Worm (Caenorhabditis elegans) whole organism, L3 larva: ENCODE data around the gene B0250.8.
"Not testable (repeated sequence)": the region's sequence is repeated elsewhere in the genome, so short reads cannot be mapped to it uniquely, and the experiment has no call there.

ENCODE experiments used
- R02D3.7 ChIP-seq: fragments of 150-350 bp; optimal IDR thresholded peaks from 2 replicates; lab custom pipeline; 2014; ENCODE audit warnings: missing biosample characterization, missing genetic modification characterization
- ZK546.5 ChIP-seq: sonication (generic microtip); optimal IDR thresholded peaks from 2 replicates; lab custom pipeline; 2017; ENCODE audit warnings: missing biosample characterization, missing genetic modification characterization
- aly-2 ChIP-seq: fragments of 150-350 bp; optimal IDR thresholded peaks from 2 replicates; lab custom pipeline; 2014; ENCODE audit warnings: missing biosample characterization, missing genetic modification characterization
- ama-1 ChIP-seq: fragments of 150-350 bp; optimal IDR thresholded peaks from 2 replicates; lab custom pipeline; 2018
- ceh-16 ChIP-seq: sonication (generic microtip); optimal IDR thresholded peaks from 2 replicates; lab custom pipeline; 2017; ENCODE audit warnings: missing biosample characterization, missing genetic modification characterization
- ceh-28 ChIP-seq: fragments of 150-350 bp; optimal IDR thresholded peaks from 2 replicates; lab custom pipeline; 2014; ENCODE audit warnings: missing biosample characterization, missing genetic modification reagents, missing genetic modification characterization
- ceh-82 ChIP-seq: fragments of 150-350 bp; optimal IDR thresholded peaks from 2 replicates; lab custom pipeline; 2014; ENCODE audit warnings: missing biosample characterization, missing genetic modification characterization
- ceh-9 ChIP-seq: sonication (generic microtip); optimal IDR thresholded peaks from 2 replicates; lab custom pipeline; 2018; ENCODE audit warnings: missing biosample characterization, missing genetic modification characterization
- daf-12 ChIP-seq: fragments of 150-350 bp; optimal IDR thresholded peaks from 2 replicates; lab custom pipeline; 2014; ENCODE audit warnings: missing biosample characterization, missing genetic modification reagents, missing genetic modification characterization
- egl-5 ChIP-seq: fragments of 150-350 bp; optimal IDR thresholded peaks from 2 replicates; lab custom pipeline; 2017; ENCODE audit warnings: missing biosample characterization, missing genetic modification reagents, missing genetic modification characterization, inconsistent platforms
- elt-1 ChIP-seq: fragments of 150-350 bp; optimal IDR thresholded peaks from 2 replicates; lab custom pipeline; 2014; ENCODE audit warnings: missing biosample characterization, missing genetic modification characterization
- elt-2 ChIP-seq: sonication (generic microtip); optimal IDR thresholded peaks from 2 replicates; lab custom pipeline; 2016; ENCODE audit warnings: missing genetic modification reagents, mild to moderate bottlenecking, missing genetic modification characterization, missing compliant biosample characterization
- elt-3 ChIP-seq, 3 experiments: fragments of 150-350 bp in 1 of 3; sonication (generic microtip) in 2 of 3; optimal IDR thresholded peaks; 2 replicates in 2 of 3; 4 replicates in 1 of 3; lab custom pipeline; 2014 to 2017; ENCODE audit warnings: missing biosample characterization in 3 of 3, missing genetic modification characterization in 3 of 3
- eor-1 ChIP-seq, 2 experiments: fragments of 150-350 bp; optimal IDR thresholded peaks; 2 replicates each; lab custom pipeline; 2014 to 2018; ENCODE audit warnings: missing biosample characterization in 2 of 2, missing genetic modification characterization in 2 of 2
- fkh-10 ChIP-seq: sonication (generic microtip); optimal IDR thresholded peaks from 2 replicates; lab custom pipeline; 2017; ENCODE audit warnings: missing biosample characterization, missing genetic modification reagents, missing genetic modification characterization
- fkh-2 ChIP-seq: fragments of 150-350 bp; optimal IDR thresholded peaks from 2 replicates; lab custom pipeline; 2014; ENCODE audit warnings: missing biosample characterization, missing genetic modification reagents, missing genetic modification characterization
- fos-1 ChIP-seq: fragments of 150-350 bp; optimal IDR thresholded peaks from 2 replicates; lab custom pipeline; 2014; ENCODE audit warnings: missing biosample characterization, missing genetic modification characterization
- hmg-11 ChIP-seq: sonication (generic microtip); optimal IDR thresholded peaks from 2 replicates; lab custom pipeline; 2016; ENCODE audit warnings: missing genetic modification characterization, missing compliant biosample characterization
- jun-1 ChIP-seq: fragments of 150-350 bp; optimal IDR thresholded peaks from 2 replicates; lab custom pipeline; 2014; ENCODE audit warnings: missing biosample characterization, missing genetic modification reagents, missing genetic modification characterization
- lin-39 ChIP-seq: fragments of 150-350 bp; optimal IDR thresholded peaks from 2 replicates; lab custom pipeline; 2018; ENCODE audit warnings: missing biosample characterization, missing genetic modification reagents, missing genetic modification characterization
- lsy-12 ChIP-seq: sonication (generic microtip); optimal IDR thresholded peaks from 2 replicates; lab custom pipeline; 2016; ENCODE audit warnings: mild to moderate bottlenecking, missing genetic modification characterization, missing compliant biosample characterization
- mdl-1 ChIP-seq: fragments of 150-350 bp; optimal IDR thresholded peaks from 2 replicates; lab custom pipeline; 2014; ENCODE audit warnings: missing biosample characterization, missing genetic modification characterization
- mml-1 ChIP-seq: fragments of 150-350 bp; sonication (generic microtip); optimal IDR thresholded peaks from 3 replicates; lab custom pipeline; 2014; ENCODE audit warnings: missing biosample characterization, missing genetic modification characterization
- nfya-1 ChIP-seq: sonication (generic microtip); optimal IDR thresholded peaks from 2 replicates; lab custom pipeline; 2017; ENCODE audit warnings: missing genetic modification characterization, mild to moderate bottlenecking, missing compliant biosample characterization, antibody characterized with exemption, moderate library complexity; ENCODE audit not compliant: insufficient read depth
- nhr-11 ChIP-seq: fragments of 150-350 bp; optimal IDR thresholded peaks from 2 replicates; lab custom pipeline; 2014; ENCODE audit warnings: missing biosample characterization, missing genetic modification characterization
- nhr-12 ChIP-seq: fragments of 150-350 bp; optimal IDR thresholded peaks from 2 replicates; lab custom pipeline; 2014; ENCODE audit warnings: missing biosample characterization, missing genetic modification characterization
- nhr-237 ChIP-seq: fragments of 150-350 bp; optimal IDR thresholded peaks from 2 replicates; lab custom pipeline; 2014; ENCODE audit warnings: missing biosample characterization, missing genetic modification characterization
- nhr-25 ChIP-seq: sonication (generic microtip); optimal IDR thresholded peaks from 2 replicates; lab custom pipeline; 2017; ENCODE audit warnings: missing biosample characterization, missing genetic modification characterization
- nhr-67 ChIP-seq: fragments of 150-350 bp; optimal IDR thresholded peaks from 2 replicates; lab custom pipeline; 2014; ENCODE audit warnings: missing biosample characterization, missing genetic modification characterization
- nhr-76 ChIP-seq: fragments of 150-350 bp; sonication (generic microtip); optimal IDR thresholded peaks from 5 replicates; lab custom pipeline; 2014; ENCODE audit warnings: missing biosample characterization, missing genetic modification characterization
- nhr-77 ChIP-seq: fragments of 150-350 bp; optimal IDR thresholded peaks from 2 replicates; lab custom pipeline; 2014; ENCODE audit warnings: missing biosample characterization, missing genetic modification characterization
- pha-4 ChIP-seq: fragments of 150-350 bp; optimal IDR thresholded peaks from 2 replicates; lab custom pipeline; 2014; ENCODE audit warnings: missing biosample characterization, missing genetic modification reagents, missing genetic modification characterization
- pqm-1 ChIP-seq: fragments of 150-350 bp; optimal IDR thresholded peaks from 2 replicates; lab custom pipeline; 2017; ENCODE audit warnings: missing biosample characterization, missing genetic modification characterization, inconsistent platforms
- skn-1 ChIP-seq: fragments of 150-350 bp; optimal IDR thresholded peaks from 2 replicates; lab custom pipeline; 2014; ENCODE audit warnings: missing biosample characterization, missing genetic modification characterization
- tbx-2 ChIP-seq: sonication (generic microtip); optimal IDR thresholded peaks from 2 replicates; lab custom pipeline; 2016; ENCODE audit warnings: mild to moderate bottlenecking, missing genetic modification characterization, missing compliant biosample characterization
- unc-39 ChIP-seq: sonication (generic microtip); optimal IDR thresholded peaks from 4 replicates; lab custom pipeline; 2017; ENCODE audit warnings: missing biosample characterization, missing genetic modification characterization
- unc-62 ChIP-seq: fragments of 150-350 bp; sonication (generic microtip); optimal IDR thresholded peaks from 4 replicates; lab custom pipeline; 2014; ENCODE audit warnings: missing biosample characterization, missing genetic modification reagents, missing genetic modification characterization
- zag-1 ChIP-seq: fragments of 150-350 bp; optimal IDR thresholded peaks from 2 replicates; lab custom pipeline; 2014; ENCODE audit warnings: missing biosample characterization, missing genetic modification characterization
- ztf-11 ChIP-seq: fragments of 150-350 bp; optimal IDR thresholded peaks from 2 replicates; lab custom pipeline; 2014; ENCODE audit warnings: missing biosample characterization, missing genetic modification characterization
- ztf-4 ChIP-seq: fragments of 150-350 bp; optimal IDR thresholded peaks from 2 replicates; lab custom pipeline; 2014; ENCODE audit warnings: missing biosample characterization, missing genetic modification characterization

Gene B0250.8

DNA sequence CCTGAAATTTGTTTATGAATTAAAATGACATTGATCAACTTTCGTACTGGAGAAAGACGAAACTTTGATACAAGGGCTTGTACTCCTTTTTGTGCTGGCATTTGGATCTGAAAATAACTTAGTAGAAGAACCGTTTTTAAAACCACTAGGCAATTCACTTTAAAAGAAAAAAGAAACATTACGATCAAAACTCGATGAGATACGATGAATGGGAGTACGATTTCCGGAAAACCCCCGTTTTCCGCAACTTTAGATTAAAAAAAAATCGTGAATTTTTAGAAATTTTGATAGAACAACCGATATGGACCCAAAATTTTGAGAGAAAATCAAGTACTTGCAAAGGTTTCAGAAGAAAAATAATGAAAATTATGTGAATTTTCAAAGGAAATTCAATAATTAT, at the start of gene B0250.8:
TSS of gene B0250.8 (minus strand) at position 101 of the 400 bp plus-strand sequence.
- TF ChIP-seq aly-2 (no peak), egl-5 (tag; lab: Kevin White, UChicago) (no peak), fkh-10 (no peak), ztf-4 (no peak), jun-1 (tag; lab: Kevin White, UChicago) (no peak)

DNA sequence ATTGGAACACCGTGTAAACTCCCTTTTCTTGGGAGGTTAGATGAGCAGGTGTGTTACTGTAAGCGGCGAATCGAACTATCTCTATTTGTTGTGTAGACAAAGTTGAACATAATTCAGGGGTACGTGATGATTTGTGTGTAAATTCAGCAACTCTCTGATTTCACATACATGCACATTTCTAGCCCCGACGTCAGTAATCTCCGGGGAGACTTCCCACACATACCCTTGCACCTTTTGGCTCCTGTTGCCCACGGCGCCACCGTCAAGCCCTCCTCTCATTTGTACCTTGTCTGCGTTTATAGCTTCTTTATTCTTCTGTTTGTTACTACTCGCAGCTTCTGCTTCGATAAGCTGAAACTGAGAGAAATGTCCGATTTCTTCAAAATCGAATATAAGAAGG, 48.6 kb upstream of the B0250.8 start, which contains the start of gene Y38H6C.25:
TSS of gene Y38H6C.25 (plus strand) at position 301 of the 400 bp plus-strand sequence.
- no peak for TF ChIP-seq skn-1 (tag; lab: Kevin White, UChicago)
- no peak for TF ChIP-seq pqm-1 (tag; lab: Kevin White, UChicago)
- no peak for TF ChIP-seq nhr-76
- TF ChIP-seq nhr-237, result no peak
- TF ChIP-seq daf-12 (tag; lab: Kevin White, UChicago), result no peak
- no peak for TF ChIP-seq ZK546.5
- no peak for TF ChIP-seq nhr-25 (tag; lab: Kevin White, UChicago)
- no peak for TF ChIP-seq lin-39 (tag; lab: Kevin White, UChicago)
- no peak for TF ChIP-seq ceh-28 (tag; lab: Kevin White, UChicago)
- TF ChIP-seq hmg-11 (tag; lab: Kevin White, UChicago), result no peak

ce11 chrV:20517005-20517404, 46.7 kb upstream of the B0250.8 start:
- no peak for TF ChIP-seq egl-5 (tag; lab: Kevin White, UChicago)
- no peak for TF ChIP-seq unc-62 (GFP tag; lab: Kevin White, UChicago)
- TF ChIP-seq tbx-2 (tag; lab: Kevin White, UChicago), result no peak
- no peak for TF ChIP-seq ceh-16 (tag; lab: Kevin White, UChicago)
- no peak for TF ChIP-seq ztf-11 (tag; lab: Kevin White, UChicago)
- TF ChIP-seq ceh-28 (tag; lab: Kevin White, UChicago), result no peak
- no peak for TF ChIP-seq elt-3 (tag; optimal IDR thresholded peaks at IDR 0.05; lab: Kevin White, UChicago)
- TF ChIP-seq pha-4 (tag; lab: Kevin White, UChicago), result no peak
- no peak for TF ChIP-seq nhr-77 (tag; lab: Kevin White, UChicago)
- no peak for TF ChIP-seq lin-39 (tag; lab: Kevin White, UChicago)
- TF ChIP-seq nhr-76, result no peak
- no peak for TF ChIP-seq nhr-25 (tag; lab: Kevin White, UChicago)
- TF ChIP-seq pqm-1 (tag; lab: Kevin White, UChicago), result no peak
- no peak for TF ChIP-seq fkh-2 (tag; lab: Kevin White, UChicago)
- no peak for TF ChIP-seq mml-1 (tag; lab: Kevin White, UChicago)
- TF ChIP-seq nhr-67 (tag; lab: Kevin White, UChicago), result no peak
- no peak for TF ChIP-seq eor-1 (tag; optimal IDR thresholded peaks at IDR 0.05; lab: Kevin White, UChicago)

ce11 chrV:20514483-20514882, 44.2 kb upstream of the B0250.8 start:
- TF ChIP-seq elt-2 (tag; lab: Kevin White, UChicago) (peak; percentile 58), lin-39 (tag; lab: Kevin White, UChicago) (no peak), zag-1 (tag; lab: Kevin White, UChicago) (no peak)
- TF ChIP-seq, all 47 proteins: peak for 1

ce11 chrV:20513661-20514060, 43.4 kb upstream of the B0250.8 start, which contains the start of gene Y38H6C.8:
Gene Y38H6C.8 (plus strand): TSS chrV:20513961.
- TF ChIP-seq ceh-28, ceh-9, nhr-67 (tag; lab: Kevin White, UChicago): not testable (repeated sequence)

ce11 chrV:20509427-20509826, 39.1 kb upstream of the B0250.8 start:
- TF ChIP-seq lin-39 (tag; lab: Kevin White, UChicago) (no peak), tbx-2 (tag; lab: Kevin White, UChicago) (no peak), nhr-12 (tag; lab: Kevin White, UChicago) (no peak), mml-1 (tag; lab: Kevin White, UChicago) (no peak), eor-1 (tag; optimal IDR thresholded peaks at IDR 0.05; lab: Kevin White, UChicago) (no peak), fos-1 (no peak), unc-39 (tag; lab: Kevin White, UChicago) (no peak), ceh-28 (tag; lab: Kevin White, UChicago) (no peak), lsy-12 (tag; lab: Kevin White, UChicago) (no peak), elt-1 (tag; lab: Kevin White, UChicago) (no peak), ceh-82 (no peak), egl-5 (tag; lab: Kevin White, UChicago) (no peak), ama-1 (lab: Kevin White, UChicago) (no peak), skn-1 (tag; lab: Kevin White, UChicago) (no peak), jun-1 (tag; lab: Kevin White, UChicago) (no peak), nhr-11 (tag; lab: Kevin White, UChicago) (no peak), aly-2 (no peak), nfya-1 (tag; lab: Kevin White, UChicago) (no peak), mdl-1 (no peak), R02D3.7 (tag; lab: Kevin White, UChicago) (no peak)
